Worm (Caenorhabditis elegans) whole organism, L4/young adult: ENCODE results near the gene C02F5.13.

ENCODE experiments used
- W03F9.2 ChIP-seq: fragments of 150-350 bp; optimal IDR thresholded peaks from 2 replicates; lab custom pipeline; 2014; ENCODE audit warnings: missing biosample characterization, missing genetic modification characterization
- dao-5 ChIP-seq: sonication (generic microtip); optimal IDR thresholded peaks from 2 replicates; lab custom pipeline; 2016; ENCODE audit warnings: missing genotype, missing genetic modification characterization, moderate library complexity, missing compliant biosample characterization
- him-1 ChIP-seq: sonication (generic microtip); optimal IDR thresholded peaks from 2 replicates; lab custom pipeline; 2016; ENCODE audit warnings: missing genotype, missing genetic modification reagents, missing genetic modification characterization, missing compliant biosample characterization

DNA sequence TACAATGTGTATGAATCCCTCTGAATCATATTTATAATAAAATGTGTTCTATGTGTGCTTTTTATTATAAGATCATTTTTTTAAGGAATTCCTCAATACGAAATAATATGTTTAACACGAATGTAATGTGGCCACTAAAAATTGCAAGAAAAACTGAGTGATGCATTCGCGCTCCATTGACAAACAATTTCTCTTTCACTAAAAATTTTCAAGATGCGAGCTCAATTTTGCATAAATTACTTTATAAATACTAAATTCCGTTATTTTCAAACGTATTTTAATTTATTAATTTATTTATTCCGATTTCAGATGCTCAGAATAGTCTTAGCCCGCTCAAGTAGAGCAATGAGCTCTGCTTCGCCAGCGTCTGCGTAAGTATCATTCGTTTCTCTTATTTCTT is 18.6 kb downstream of the C02F5.13 start, which contains the start of gene mrps-9:
- no peak for TF ChIP-seq him-1 (tag; lab: Kevin White, UChicago)
- no peak for TF ChIP-seq dao-5 (tag; lab: Kevin White, UChicago)
- TF ChIP-seq W03F9.2, result peak; percentile 13
